Worm (Caenorhabditis elegans): Measurements from ENCODE around the gene C27A7.6.

ce11 chrV:12115150-12115549, 15.4 kb downstream of the C27A7.6 start:
- TF ChIP-seq ceh-36 (tag; optimal IDR thresholded peaks at IDR 0.05) (no peak), tbx-11 (GFP tag; IDR thresholded peaks at IDR 0.05) (no peak), ama-1 (optimal IDR thresholded peaks at IDR 0.05) (no peak), tra-4 (tag; optimal IDR thresholded peaks at IDR 0.05) (no peak)
